Fruit fly (Drosophila melanogaster) whole organism, embryonic: Measurements from ENCODE around the gene CG15818.
A peak's percentile ranks its signal among the peaks of the same experiment; 100 is the strongest.

Experiments used
- Adf1 ChIP-seq: fragments of 200-800 bp; sonication (Bioruptor generic); IDR thresholded peaks from 2 replicates; pipeline ENCODE4 v1.3.6; 2022; ENCODE audit warnings: missing biosample characterization, missing genetic modification characterization
- Awh ChIP-seq: fragments of 200-800 bp; sonication (Bioruptor generic); IDR thresholded peaks from 2 replicates; pipeline ENCODE4, ENCODE4 v1.3.6; 2022; ENCODE audit warnings: missing biosample characterization, missing genetic modification characterization
- CG12391 ChIP-seq: fragments of 200-800 bp; sonication (Bioruptor generic); optimal IDR thresholded peaks from 3 replicates; lab custom pipeline; 2018; ENCODE audit warnings: missing biosample characterization, mild to moderate bottlenecking, missing genetic modification characterization, moderate library complexity
- CG13296 ChIP-seq: fragments of 200-800 bp; sonication (Bioruptor generic); optimal IDR thresholded peaks from 3 replicates; lab custom pipeline; 2018; ENCODE audit warnings: missing biosample characterization, mild to moderate bottlenecking, missing genetic modification characterization
- CG14965 ChIP-seq: fragments of 200-800 bp; sonication (Bioruptor generic); optimal IDR thresholded peaks from 2 replicates; lab custom pipeline; 2016; ENCODE audit warnings: missing biosample characterization, missing genetic modification characterization, borderline replicate concordance
- CG18599 ChIP-seq: fragments of 200-800 bp; sonication (Bioruptor generic); optimal IDR thresholded peaks from 3 replicates; lab custom pipeline; 2017; ENCODE audit warnings: missing biosample characterization, missing genetic modification characterization, mild to moderate bottlenecking, moderate library complexity, missing genetic modification reagents
- CG2116 ChIP-seq: fragments of 200-800 bp; sonication (Bioruptor generic); optimal IDR thresholded peaks from 3 replicates; lab custom pipeline; 2018; ENCODE audit warnings: missing biosample characterization, mild to moderate bottlenecking, missing genetic modification characterization
- CG30020 ChIP-seq: fragments of 200-800 bp; optimal IDR thresholded peaks from 2 replicates; lab custom pipeline; 2019; ENCODE audit warnings: missing biosample characterization, mild to moderate bottlenecking, missing genetic modification characterization, moderate library complexity
- CG33557 ChIP-seq: fragments of 200-800 bp; sonication (Bioruptor generic); optimal IDR thresholded peaks from 2 replicates; lab custom pipeline; 2019; ENCODE audit warnings: missing biosample characterization, mild to moderate bottlenecking, missing genetic modification characterization, moderate library complexity
- CG3726 ChIP-seq: fragments of 200-800 bp; sonication (Bioruptor generic); IDR thresholded peaks from 3 replicates; pipeline ENCODE4, ENCODE4 v1.3.6; 2022; ENCODE audit warnings: missing biosample characterization, missing genetic modification characterization
- CG4360 ChIP-seq: fragments of 200-800 bp; sonication (Bioruptor generic); IDR thresholded peaks from 2 replicates; pipeline ENCODE4 v1.3.6; 2022; ENCODE audit warnings: missing biosample characterization, missing genetic modification characterization
- CG7839 ChIP-seq: fragments of 200-800 bp; sonication (Bioruptor generic); optimal IDR thresholded peaks from 3 replicates; lab custom pipeline; 2018; ENCODE audit warnings: missing biosample characterization, mild to moderate bottlenecking, missing genetic modification characterization, moderate library complexity
- CG8944 ChIP-seq: fragments of 200-800 bp; sonication (Bioruptor generic); optimal IDR thresholded peaks from 3 replicates; lab custom pipeline; 2016; ENCODE audit warnings: missing biosample characterization, missing genetic modification characterization
- CHES-1-like ChIP-seq: fragments of 200-800 bp; sonication (Bioruptor generic); optimal IDR thresholded peaks from 2 replicates; lab custom pipeline; 2016; ENCODE audit warnings: missing biosample characterization, missing genetic modification characterization
- Dll ChIP-seq: fragments of 200-800 bp; sonication (Bioruptor generic); IDR thresholded peaks from 4 replicates; pipeline ENCODE4 v1.3.6; 2022; ENCODE audit warnings: missing biosample characterization, missing genetic modification characterization; ENCODE audit not compliant: partially characterized antibody
- Dref ChIP-seq: fragments of 200-800 bp; sonication (Bioruptor generic); IDR thresholded peaks from 2 replicates; pipeline ENCODE4 v1.3.6; 2022; ENCODE audit warnings: missing biosample characterization, missing genetic modification characterization
- E2f2 ChIP-seq: fragments of 200-800 bp; sonication (Bioruptor generic); IDR thresholded peaks from 2 replicates; pipeline ENCODE4 v1.3.6; 2022; ENCODE audit warnings: missing biosample characterization, missing genetic modification characterization
- Fer3 ChIP-seq: fragments of 200-800 bp; sonication (Bioruptor generic); optimal IDR thresholded peaks from 2 replicates; lab custom pipeline; 2018; ENCODE audit warnings: missing biosample characterization, mild to moderate bottlenecking, missing genetic modification characterization, moderate library complexity
- HLH4C ChIP-seq: fragments of 200-800 bp; sonication (Bioruptor generic); IDR thresholded peaks from 3 replicates; pipeline ENCODE4 v1.3.6; 2022; ENCODE audit warnings: missing biosample characterization, missing genetic modification characterization; ENCODE audit not compliant: partially characterized antibody
- Hmr ChIP-seq: fragments of 200-800 bp; sonication (Bioruptor generic); optimal IDR thresholded peaks from 3 replicates; lab custom pipeline; 2017; ENCODE audit warnings: mild to moderate bottlenecking, missing biosample characterization, missing genetic modification reagents, missing genetic modification characterization
- Kr ChIP-seq: fragments of 200-800 bp; sonication (Bioruptor generic); optimal IDR thresholded peaks from 2 replicates; lab custom pipeline; 2017; ENCODE audit warnings: missing biosample characterization, mild to moderate bottlenecking, missing genetic modification characterization
- Lpt ChIP-seq: fragments of >200 bp; optimal IDR thresholded peaks from 2 replicates; lab custom pipeline; 2018; ENCODE audit warnings: missing biosample characterization, missing genetic modification characterization
- MBD-R2 ChIP-seq: fragments of 200-800 bp; sonication (Bioruptor generic); IDR thresholded peaks from 2 replicates; pipeline ENCODE4 v1.3.6; 2022; ENCODE audit warnings: missing biosample characterization, missing genetic modification characterization
- Myb ChIP-seq: fragments of 200-800 bp; sonication (Bioruptor generic); optimal IDR thresholded peaks from 2 replicates; lab custom pipeline; 2016; ENCODE audit warnings: missing biosample characterization, missing genetic modification characterization
- NfI ChIP-seq: fragments of 200-800 bp; sonication (Bioruptor generic); optimal IDR thresholded peaks from 3 replicates; lab custom pipeline; 2018; ENCODE audit warnings: missing biosample characterization, mild to moderate bottlenecking, missing genetic modification characterization, moderate library complexity
- Optix ChIP-seq: fragments of 200-800 bp; sonication (Bioruptor generic); IDR thresholded peaks from 3 replicates; pipeline ENCODE4 v1.3.6; 2022; ENCODE audit warnings: missing biosample characterization, missing genetic modification characterization
- PHDP ChIP-seq: fragments of 200-800 bp; sonication (Bioruptor generic); optimal IDR thresholded peaks from 3 replicates; lab custom pipeline; 2018; ENCODE audit warnings: missing biosample characterization, mild to moderate bottlenecking, missing genetic modification characterization, moderate library complexity
- Rfx ChIP-seq: fragments of 200-800 bp; sonication (Bioruptor generic); IDR thresholded peaks from 2 replicates; pipeline ENCODE4 v1.3.6; 2022; ENCODE audit warnings: missing biosample characterization, missing genetic modification characterization
- Scr ChIP-seq: fragments of 200-800 bp; sonication (Bioruptor generic); IDR thresholded peaks from 2 replicates; pipeline ENCODE4 v1.3.6; 2022; ENCODE audit warnings: missing biosample characterization, missing genetic modification characterization; ENCODE audit not compliant: partially characterized antibody
- Sry-δ ChIP-seq: fragments of 200-800 bp; sonication (Bioruptor generic); optimal IDR thresholded peaks from 2 replicates; lab custom pipeline; 2016; ENCODE audit warnings: missing biosample characterization, missing genetic modification characterization
- ara ChIP-seq: fragments of 200-800 bp; sonication (Bioruptor generic); IDR thresholded peaks from 2 replicates; pipeline ENCODE4 v1.3.6; 2022; ENCODE audit warnings: missing biosample characterization, missing genetic modification characterization
- az2 ChIP-seq: fragments of 200-800 bp; sonication (Bioruptor generic); optimal IDR thresholded peaks from 3 replicates; lab custom pipeline; 2016; ENCODE audit warnings: missing biosample characterization, missing genetic modification characterization
- bowl ChIP-seq: fragments of 200-800 bp; sonication (Bioruptor generic); IDR thresholded peaks from 2 replicates; pipeline ENCODE4 v1.3.6; 2022; ENCODE audit warnings: missing biosample characterization, missing genetic modification characterization
- bsh ChIP-seq, 2 experiments: fragments of 200-800 bp; sonication (Bioruptor generic); optimal IDR thresholded peaks; 2 replicates each; lab custom pipeline; 2017 to 2018; ENCODE audit warnings: mild to moderate bottlenecking in 2 of 2, missing biosample characterization in 2 of 2, missing genetic modification characterization in 2 of 2, moderate library complexity in 1 of 2
- dmrt99B ChIP-seq: fragments of 200-800 bp; sonication (Bioruptor generic); optimal IDR thresholded peaks from 2 replicates; lab custom pipeline; 2018; ENCODE audit warnings: missing biosample characterization, mild to moderate bottlenecking, missing genetic modification characterization, moderate library complexity
- emc ChIP-seq: fragments of 200-800 bp; sonication (Bioruptor generic); optimal IDR thresholded peaks from 2 replicates; lab custom pipeline; 2016; ENCODE audit warnings: missing biosample characterization, missing genetic modification characterization
- fu2 ChIP-seq: fragments of 200-800 bp; sonication (Bioruptor generic); optimal IDR thresholded peaks from 2 replicates; lab custom pipeline; 2016; ENCODE audit warnings: missing biosample characterization, missing genetic modification characterization
- lov ChIP-seq, 2 experiments: fragments of 200-800 bp in 1 of 2; fragments of >200 bp in 1 of 2; sonication (Bioruptor generic) in 1 of 2; IDR thresholded peaks in 1 of 2; optimal IDR thresholded peaks in 1 of 2; 2 replicates in 1 of 2; 3 replicates in 1 of 2; pipeline versions ENCODE4 v1.3.6 to Lab custom; 2017 to 2022; ENCODE audit warnings: missing biosample characterization in 1 of 2, missing genetic modification characterization in 1 of 2
- mld ChIP-seq: fragments of 200-800 bp; sonication (Bioruptor generic); IDR thresholded peaks from 3 replicates; pipeline ENCODE4 v1.3.6; 2022; ENCODE audit warnings: missing biosample characterization, missing genetic modification characterization; ENCODE audit not compliant: partially characterized antibody
- p53 ChIP-seq: fragments of 200-800 bp; sonication (Bioruptor generic); optimal IDR thresholded peaks from 2 replicates; lab custom pipeline; 2016; ENCODE audit warnings: missing biosample characterization, missing genetic modification characterization
- sc ChIP-seq, 3 experiments: fragments of >200 bp in 2 of 3; fragments of 200-800 bp in 1 of 3; sonication (Bioruptor generic) in 1 of 3; optimal IDR thresholded peaks; 2 replicates in 2 of 3; 3 replicates in 1 of 3; lab custom pipeline; 2017; ENCODE audit warnings: mild to moderate bottlenecking in 1 of 3, missing biosample characterization in 1 of 3, missing genetic modification characterization in 1 of 3, missing genetic modification reagents in 1 of 3
- sd ChIP-seq: fragments of 200-800 bp; sonication (Bioruptor generic); optimal IDR thresholded peaks from 3 replicates; lab custom pipeline; 2018; ENCODE audit warnings: missing biosample characterization, mild to moderate bottlenecking, missing genetic modification characterization, moderate library complexity
- tin ChIP-seq: fragments of 200-800 bp; sonication (Bioruptor generic); optimal IDR thresholded peaks from 3 replicates; lab custom pipeline; 2016; ENCODE audit warnings: missing biosample characterization, missing genetic modification characterization
- tio ChIP-seq: fragments of 200-800 bp; sonication (Bioruptor generic); optimal IDR thresholded peaks from 2 replicates; lab custom pipeline; 2017; ENCODE audit warnings: missing biosample characterization, missing genetic modification characterization, inconsistent platforms
- twi ChIP-seq: fragments of 200-800 bp; optimal IDR thresholded peaks from 2 replicates; lab custom pipeline; 2019; ENCODE audit warnings: missing biosample characterization, mild to moderate bottlenecking, missing genetic modification characterization, moderate library complexity
- usp ChIP-seq: fragments of >200 bp; optimal IDR thresholded peaks from 2 replicates; lab custom pipeline; 2017; ENCODE audit warnings: missing biosample characterization, missing genetic modification characterization
- vnd ChIP-seq: fragments of 200-800 bp; sonication (Bioruptor generic); IDR thresholded peaks from 3 replicates; pipeline ENCODE4 v1.3.6; 2022; ENCODE audit warnings: missing biosample characterization, missing genetic modification characterization; ENCODE audit not compliant: partially characterized antibody
- zfh1 ChIP-seq: fragments of 200-800 bp; sonication (Bioruptor generic); IDR thresholded peaks from 3 replicates; pipeline ENCODE4 v1.3.6; 2022; ENCODE audit warnings: missing biosample characterization, missing genetic modification characterization

Gene CG15818

dm6 chr2L:7411947-7412621, 1.4 kb downstream of the CG15818 start, which contains the start of gene chm (continued):
- TF ChIP-seq bsh (GFP tag; optimal IDR thresholded peaks at IDR 0.05; lab: Kevin White, UChicago) (no peak), PHDP (no peak), HLH4C (GFP tag; lab: Robert Waterston, UW) (peak; percentile 71), Scr (GFP tag; lab: Robert Waterston, UW) (peak; percentile 88), Lpt (GFP tag; lab: Kevin White, UChicago) (no peak), CG12391 (tag; lab: Kevin White, UChicago) (peak; percentile 52), Dref (GFP tag; lab: Robert Waterston, UW) (peak; percentile 56), CG14965 (no peak), sd (tag; lab: Kevin White, UChicago) (peak; percentile 66), CG30020 (tag; lab: Kevin White, UChicago) (peak; percentile 55), az2 (GFP tag; lab: Kevin White, UChicago) (no peak), tio (no peak), Adf1 (GFP tag; lab: Robert Waterston, UW) (no peak), twi (tag; lab: Kevin White, UChicago) (no peak), CG18599 (GFP tag; lab: Kevin White, UChicago) (peak; percentile 35), Optix (no peak), Kr (GFP tag; lab: Kevin White, UChicago) (no peak), mld (GFP tag; lab: Robert Waterston, UW) (peak; percentile 75), Rfx (GFP tag; lab: Robert Waterston, UW) (peak; percentile 70), E2f2 (GFP tag; lab: Robert Waterston, UW) (peak; percentile 54), CHES-1-like (peak; percentile 88), emc (GFP tag; lab: Kevin White, UChicago) (no peak), lov (optimal IDR thresholded peaks at IDR 0.05; lab: Kevin White, UChicago) (no peak), lov (GFP tag; IDR thresholded peaks at IDR 0.05; lab: Robert Waterston, UW) (no peak), fu2 (GFP tag; lab: Kevin White, UChicago) (peak; percentile 4), CG2116 (GFP tag; lab: Kevin White, UChicago) (peak; percentile 27), Awh (no peak), dmrt99B (tag; lab: Kevin White, UChicago) (no peak), Fer3 (tag; lab: Kevin White, UChicago) (no peak), p53 (GFP tag; lab: Kevin White, UChicago) (no peak), MBD-R2 (GFP tag; lab: Robert Waterston, UW) (peak; percentile 88), vnd (GFP tag; lab: Robert Waterston, UW) (peak; percentile 81), tin (peak; percentile 38), Hmr (GFP tag; lab: Kevin White, UChicago) (no peak), CG33557 (GFP tag; lab: Kevin White, UChicago) (no peak), Dll (GFP tag; lab: Robert Waterston, UW) (peak; percentile 88), zfh1 (GFP tag; lab: Robert Waterston, UW) (peak; percentile 36; the same call in 1 of the 3 replicates), CG4360 (GFP tag; lab: Robert Waterston, UW) (0 out of 2 replicates have a peak, but pooled peaks have one; percentile 5), CG3726 (GFP tag; lab: Robert Waterston, UW) (no peak), bowl (no peak), CG8944 (no peak), Sry-δ (GFP tag; lab: Kevin White, UChicago) (peak; percentile 92), ara (GFP tag; lab: Robert Waterston, UW) (no peak), sc (optimal IDR thresholded peaks at IDR 0.05; lab: Kevin White, UChicago) (no peak), sc (GFP tag; optimal IDR thresholded peaks at IDR 0.05; lab: Kevin White, UChicago) (no peak), CG7839 (peak; percentile 34), NfI (GFP tag; lab: Kevin White, UChicago) (peak; percentile 8), CG13296 (GFP tag; lab: Kevin White, UChicago) (peak; percentile 28), Myb (peak; percentile 32), usp (no peak)
